Fruit fly (Drosophila melanogaster): Measurements from ENCODE around the gene CG31626.

- TF ChIP-seq CG8478 (optimal IDR thresholded peaks at IDR 0.05): no peak
- TF ChIP-seq usp (GFP tag; optimal IDR thresholded peaks at IDR 0.05): no peak
- no peak for TF ChIP-seq psq (optimal IDR thresholded peaks at IDR 0.05)
- no peak for TF ChIP-seq pan (optimal IDR thresholded peaks at IDR 0.05)
Observed at dm6 chr2L:21198633-21199264, 37.8 kb downstream of the CG31626 start, which contains the start of gene Ret.

Measured in whole organism.